Worm (Caenorhabditis elegans) whole organism, early embryonic: ENCODE results near the gene K02E11.7.

ENCODE experiments used
- aly-1 ChIP-seq: sonication (generic microtip); optimal IDR thresholded peaks from 2 replicates; lab custom pipeline; 2016; ENCODE audit warnings: missing genetic modification characterization, missing compliant biosample characterization
- scrt-1 ChIP-seq: fragments of 200-800 bp; sonication (Bioruptor generic); IDR thresholded peaks from 2 replicates; pipeline ENCODE4 v1.3.6; 2022; ENCODE audit warnings: missing genetic modification characterization, missing compliant biosample characterization

ce11 chrV:14252025-14252424, 2.1 kb downstream of the K02E11.7 start, which contains the start of gene K02E11.5:
- TF ChIP-seq aly-1 (tag; lab: Kevin White, UChicago) (no peak), scrt-1 (GFP tag; lab: Robert Waterston, UW) (no peak)
